Fruit fly (Drosophila melanogaster) Kc167 (cell line): Measurements from ENCODE around the gene Cpr78Cb.

ENCODE experiments used
- Myc ChIP-seq: fragments of >200 bp; optimal IDR thresholded peaks from 2 replicates; lab custom pipeline; 2017; ENCODE audit warnings: missing external identifiers
- Sin3A ChIP-seq: fragments of >200 bp; optimal IDR thresholded peaks from 2 replicates; lab custom pipeline; 2018; ENCODE audit warnings: missing external identifiers
- h ChIP-seq: fragments of >200 bp; optimal IDR thresholded peaks from 3 replicates; lab custom pipeline; 2018; ENCODE audit warnings: missing external identifiers
- insv ChIP-seq: fragments of >200 bp; optimal IDR thresholded peaks from 3 replicates; lab custom pipeline; 2018; ENCODE audit warnings: missing external identifiers
- psq ChIP-seq: fragments of >200 bp; optimal IDR thresholded peaks from 2 replicates; lab custom pipeline; 2017; ENCODE audit warnings: missing external identifiers
- ttk ChIP-seq: sonication (Bioruptor generic); optimal IDR thresholded peaks from 2 replicates; lab custom pipeline; 2017; ENCODE audit warnings: missing external identifiers

Gene Cpr78Cb

DNA sequence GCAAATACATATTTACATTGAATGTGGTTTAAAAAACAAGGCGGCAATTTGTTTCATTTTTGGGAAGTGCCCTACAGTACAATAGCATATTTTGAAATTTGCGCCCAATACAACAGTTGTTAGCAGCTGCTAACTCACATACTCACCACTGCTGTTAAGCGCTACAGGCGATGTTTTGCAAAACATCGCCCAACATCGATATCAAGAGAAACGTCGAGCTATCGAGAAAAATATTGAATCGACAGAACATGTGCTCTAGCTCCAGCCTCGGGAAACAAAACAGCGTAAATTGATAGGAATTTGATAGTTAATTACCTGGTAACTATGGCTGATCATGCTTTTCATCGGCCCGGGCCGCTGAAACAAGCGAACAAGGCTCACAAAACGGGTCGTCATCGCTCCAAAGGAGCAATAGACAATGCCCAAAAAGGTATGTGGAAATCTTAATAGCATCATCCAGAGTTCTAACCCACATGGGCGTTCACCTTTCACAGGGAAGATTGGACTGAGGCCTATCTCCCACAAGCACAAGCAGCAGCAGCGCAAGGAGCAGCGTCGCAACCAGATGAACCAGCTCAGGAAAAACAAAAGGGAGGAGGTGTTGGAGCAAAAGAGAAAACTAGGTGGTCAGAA is 40.8 kb downstream of the Cpr78Cb start, which contains the start of gene Tsr1:
Gene Tsr1, plus strand, starts transcription at position 217 of the 633 bp plus-strand sequence.
- TF ChIP-seq insv (lab: Kevin White, UChicago) (no peak), Myc (lab: Kevin White, UChicago) (no peak), psq (lab: Kevin White, UChicago) (no peak), ttk (lab: Kevin White, UChicago) (no peak), Sin3A (lab: Kevin White, UChicago) (no peak), h (no peak)

DNA sequence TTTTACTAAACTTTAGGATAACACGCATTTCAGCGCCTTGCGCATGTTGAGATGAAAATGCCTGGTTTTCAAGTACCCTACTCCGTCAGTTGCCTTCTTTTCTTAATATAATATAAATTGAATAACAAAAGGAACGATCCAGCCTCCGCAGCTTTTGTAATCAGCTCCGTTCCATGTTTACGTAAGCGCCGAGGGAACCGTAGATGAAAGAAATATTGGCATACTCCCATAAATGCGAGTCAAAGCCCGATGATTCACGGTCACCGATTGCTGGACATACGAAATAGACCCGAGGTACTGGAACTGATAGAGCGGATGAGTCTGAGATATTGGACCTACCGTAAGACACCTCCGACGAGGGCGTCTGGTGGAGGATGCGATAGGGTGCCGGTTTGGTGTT is 48.3 kb downstream of the Cpr78Cb start:
- TF ChIP-seq ttk (lab: Kevin White, UChicago) = no peak
- TF ChIP-seq insv (lab: Kevin White, UChicago) = no peak
- no peak for TF ChIP-seq h
- TF ChIP-seq psq (lab: Kevin White, UChicago) = no peak
- no peak for TF ChIP-seq Sin3A (lab: Kevin White, UChicago)

DNA sequence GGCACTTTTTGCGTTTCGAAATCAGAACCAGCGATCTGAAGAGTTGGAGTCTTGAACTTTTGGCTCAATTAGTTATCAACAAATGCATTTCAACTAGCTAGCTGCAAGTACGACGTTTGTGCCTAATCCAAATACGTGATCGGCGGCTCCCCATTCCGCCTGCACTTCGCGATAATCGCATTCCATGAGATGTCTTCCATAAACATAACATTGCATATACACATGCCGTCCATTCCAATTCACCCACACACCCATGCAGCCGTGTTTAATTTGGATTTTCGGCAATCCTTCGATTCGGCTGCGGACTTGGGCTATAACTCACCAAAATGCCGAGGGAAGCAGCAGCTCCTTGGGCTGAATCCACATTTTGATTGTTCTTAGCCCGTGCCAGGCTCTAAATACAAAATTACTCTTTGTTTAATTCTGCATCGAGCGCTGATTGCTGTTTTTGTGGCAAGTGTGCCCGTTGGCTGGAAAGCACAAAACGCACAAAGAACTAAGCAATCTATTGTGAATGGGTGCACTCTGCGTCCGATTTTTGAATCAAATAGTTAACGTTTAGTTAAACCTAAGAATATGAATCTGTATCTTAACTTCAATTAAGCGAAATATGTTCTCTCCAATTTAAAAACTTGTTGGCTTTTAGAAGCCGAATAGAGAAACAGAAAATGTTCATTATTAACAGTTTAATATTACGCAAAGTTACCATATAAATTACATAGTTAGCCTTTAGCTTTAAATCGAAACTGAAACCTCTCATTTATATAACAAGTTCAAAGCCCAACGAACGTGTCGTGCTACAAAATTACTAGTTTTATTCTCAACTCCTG is 49.2 kb downstream of the Cpr78Cb start, which contains the start of the genes Tbc1d8-9 and CG32436:
Gene Tbc1d8-9, minus strand, starts transcription at position 463 of the 830 bp plus-strand sequence.
Gene CG32436, plus strand, starts transcription at position 780 of the 830 bp plus-strand sequence.
- TF ChIP-seq Sin3A (lab: Kevin White, UChicago) = no peak
- TF ChIP-seq ttk (lab: Kevin White, UChicago) = no peak
- no peak for TF ChIP-seq Myc (lab: Kevin White, UChicago)
- TF ChIP-seq psq (lab: Kevin White, UChicago) = no peak
- TF ChIP-seq insv (lab: Kevin White, UChicago) = no peak
- TF ChIP-seq h = no peak
